Worm (Caenorhabditis elegans) whole organism, young adult: ENCODE data around the gene nmur-3.

Source experiments
- F23B12.7 ChIP-seq: sonication (generic microtip); optimal IDR thresholded peaks from 2 replicates; lab custom pipeline; 2017; ENCODE audit warnings: missing genetic modification characterization, mild to moderate bottlenecking, missing compliant biosample characterization, antibody characterized with exemption, moderate library complexity; ENCODE audit not compliant: insufficient read depth
- F37B4.10 ChIP-seq: fragments of 200-800 bp; sonication (Bioruptor generic); IDR thresholded peaks from 2 replicates; pipeline ENCODE4 v1.3.6; 2022; ENCODE audit warnings: missing genetic modification characterization, missing compliant biosample characterization
- T07F8.4 ChIP-seq: sonication (generic microtip); optimal IDR thresholded peaks from 2 replicates; lab custom pipeline; 2016; ENCODE audit warnings: mild to moderate bottlenecking, missing genetic modification characterization, moderate library complexity, missing compliant biosample characterization
- ceh-27 ChIP-seq: fragments of 200-800 bp; sonication (Bioruptor generic); optimal IDR thresholded peaks from 2 replicates; lab custom pipeline; 2018; ENCODE audit warnings: mild to moderate bottlenecking, missing genetic modification characterization, moderate library complexity, missing compliant biosample characterization
- hrde-1 ChIP-seq: sonication (generic microtip); optimal IDR thresholded peaks from 2 replicates; lab custom pipeline; 2016; ENCODE audit warnings: missing genetic modification characterization, mild to moderate bottlenecking, missing compliant biosample characterization, moderate library complexity, missing genotype, missing genetic modification reagents, borderline replicate concordance
- hsf-1 ChIP-seq: fragments of 200-800 bp; sonication (Bioruptor generic); IDR thresholded peaks from 2 replicates; pipeline ENCODE4 v1.3.6; 2022; ENCODE audit warnings: missing genetic modification reagents, missing genetic modification characterization, missing compliant biosample characterization
- nfya-1 ChIP-seq: sonication (generic microtip); optimal IDR thresholded peaks from 2 replicates; lab custom pipeline; 2017; ENCODE audit warnings: antibody characterized with exemption, missing compliant biosample characterization, missing genetic modification characterization, borderline replicate concordance; ENCODE audit not compliant: insufficient read depth
- nhr-90 ChIP-seq: sonication (generic microtip); optimal IDR thresholded peaks from 2 replicates; lab custom pipeline; 2016; ENCODE audit warnings: missing genotype, mild to moderate bottlenecking, missing genetic modification characterization, missing compliant biosample characterization
- pha-4 ChIP-seq: fragments of 150-350 bp; sonication (generic microtip); optimal IDR thresholded peaks from 2 replicates; lab custom pipeline; 2014; ENCODE audit warnings: missing biosample characterization, missing genetic modification reagents, missing genetic modification characterization
- rpc-1 ChIP-seq, 2 experiments: fragments of 150-350 bp in 1 of 2; sonication (generic microtip) in 1 of 2; optimal IDR thresholded peaks; 2 replicates each; lab custom pipeline; 2014 to 2018; ENCODE audit warnings: missing biosample characterization in 1 of 2, missing genetic modification characterization in 1 of 2, missing genetic modification reagents in 1 of 2, missing genotype in 1 of 2
- snpc-4 ChIP-seq, 5 experiments: fragments of 150-350 bp in 1 of 5; sonication (generic microtip) in 4 of 5; optimal IDR thresholded peaks; 2 replicates each; lab custom pipeline; 2014 to 2018; ENCODE audit warnings: missing genetic modification characterization in 5 of 5, missing biosample characterization in 3 of 5, antibody characterized with exemption in 2 of 5, mild to moderate bottlenecking in 2 of 5, missing compliant biosample characterization in 2 of 5, missing genotype in 2 of 5, moderate library complexity in 2 of 5, missing genetic modification reagents in 1 of 5
- ztf-26 ChIP-seq: sonication (generic microtip); optimal IDR thresholded peaks from 2 replicates; lab custom pipeline; 2017; ENCODE audit warnings: missing genetic modification characterization, missing compliant biosample characterization

DNA sequence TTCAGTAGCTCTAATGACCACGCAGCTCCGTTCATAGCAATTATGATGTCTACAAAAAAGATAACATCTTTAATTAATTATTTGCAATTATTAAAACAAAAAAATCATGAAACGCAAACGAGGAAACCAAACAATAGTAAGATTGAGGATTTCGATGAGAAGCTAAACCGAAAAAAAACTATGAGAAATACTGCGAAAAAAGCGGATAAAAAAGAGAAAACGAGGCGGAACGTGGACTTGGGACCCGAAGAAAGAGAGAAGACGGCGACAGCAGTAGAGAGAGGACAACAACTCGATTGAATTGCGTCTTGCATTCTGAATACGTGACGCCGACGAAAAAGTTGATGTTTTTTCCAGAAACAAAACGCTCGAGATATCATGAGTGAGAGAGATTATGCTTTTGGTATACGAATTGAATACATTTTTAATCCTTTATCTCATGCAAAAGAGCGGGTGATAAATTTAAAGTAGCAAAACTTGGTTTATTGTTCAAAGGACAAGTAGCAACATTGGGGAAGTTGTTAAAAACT is 22.6 kb downstream of the nmur-3 start, which contains the start of gene ncr-1:
- TF ChIP-seq ztf-26 (tag; lab: Kevin White, UChicago), result no peak
- TF ChIP-seq hrde-1 (tag; lab: Kevin White, UChicago), result no peak
- no peak for TF ChIP-seq T07F8.4
- no peak for TF ChIP-seq nhr-90 (tag; lab: Kevin White, UChicago)
- no peak for TF ChIP-seq rpc-1 (optimal IDR thresholded peaks at IDR 0.05; lab: Kevin White, UChicago)
- TF ChIP-seq rpc-1 (tag; optimal IDR thresholded peaks at IDR 0.05; lab: Kevin White, UChicago), result no peak
- no peak for TF ChIP-seq hsf-1 (GFP tag; lab: Robert Waterston, UW)
- TF ChIP-seq F37B4.10 (GFP tag; lab: Robert Waterston, UW), result no peak
- no peak for TF ChIP-seq snpc-4 (GFP tag; optimal IDR thresholded peaks at IDR 0.05; lab: Kevin White, UChicago)
- TF ChIP-seq snpc-4 (tag; optimal IDR thresholded peaks at IDR 0.05; lab: Kevin White, UChicago), result no peak
- TF ChIP-seq pha-4 (tag; lab: Kevin White, UChicago), result no peak
- no peak for TF ChIP-seq nfya-1 (tag; lab: Kevin White, UChicago)
- no peak for TF ChIP-seq F23B12.7
- TF ChIP-seq ceh-27, result no peak
